Worm (Caenorhabditis elegans): Measurements from ENCODE around the gene F49H12.2.

DNA sequence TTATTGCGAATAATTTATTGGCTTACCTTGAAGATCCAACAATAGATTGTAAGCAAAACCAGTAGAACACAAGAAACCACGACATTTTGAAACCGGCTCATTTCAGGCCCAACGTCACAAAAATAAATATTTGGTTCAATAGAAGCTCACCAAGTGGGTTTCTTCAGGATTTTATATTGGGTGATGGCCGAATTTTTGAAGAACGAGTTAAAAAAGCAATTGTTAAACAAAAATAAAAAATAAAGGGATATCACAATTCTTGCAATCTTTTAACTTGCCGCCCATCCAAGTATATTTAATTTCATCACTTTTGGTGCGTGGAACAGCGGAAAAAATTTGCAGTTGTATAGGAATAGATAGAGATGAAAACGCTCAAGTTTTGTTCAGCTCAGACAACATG is 11.7 kb downstream of the F49H12.2 start, which contains the start of gene T21D9.2:
- TF ChIP-seq hlh-30 (tag; optimal IDR thresholded peaks at IDR 0.05; ENCODE audit: insufficient read depth) (no peak), nhr-11 (tag; optimal IDR thresholded peaks at IDR 0.05) (no peak)
